Worm (Caenorhabditis elegans): ENCODE measurements around the gene D1086.12.
"Not testable (repeated sequence)": the region's sequence is repeated elsewhere in the genome, so short reads cannot be mapped to it uniquely, and the experiment has no call there.

The D1086.12 gene

DNA sequence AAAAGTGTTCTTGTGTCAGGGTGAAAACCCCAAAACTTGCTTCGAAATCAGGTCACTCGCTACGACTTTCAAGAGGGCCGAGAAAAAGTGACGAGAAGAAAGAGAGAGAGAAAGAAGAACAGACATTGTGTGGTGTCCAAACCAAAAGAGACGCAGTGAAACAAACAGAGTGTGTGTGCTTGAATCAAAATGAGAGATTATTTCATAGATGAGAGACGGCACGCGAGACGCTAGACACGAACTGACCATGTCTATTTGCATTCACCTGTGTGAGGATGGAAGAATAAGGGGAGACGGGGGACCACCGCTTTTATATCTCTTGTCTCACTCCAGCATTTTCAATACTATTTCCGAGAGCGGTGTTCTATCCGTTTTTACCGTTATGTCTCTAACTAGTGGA, 35.2 kb downstream of the D1086.12 start:
- TF ChIP-seq unc-62 (GFP tag; optimal IDR thresholded peaks at IDR 0.05) (peak; percentile 64), unc-39 (tag; optimal IDR thresholded peaks at IDR 0.05) (no peak), lsy-2 (tag; optimal IDR thresholded peaks at IDR 0.05) (peak; percentile 41), unc-120 (tag; optimal IDR thresholded peaks at IDR 0.05; ENCODE audit: poor library complexity, severe bottlenecking) (peak; percentile 59), drap-1 (GFP tag; optimal IDR thresholded peaks at IDR 0.05) (peak; percentile 61), nhr-28 (tag; optimal IDR thresholded peaks at IDR 0.05) (no peak), M03D4.4 (tag; optimal IDR thresholded peaks at IDR 0.05) (peak; percentile 27), pha-4 (tag; optimal IDR thresholded peaks at IDR 0.05) (peak; percentile 86), mab-5 (tag; optimal IDR thresholded peaks at IDR 0.05) (no peak), cnd-1 (tag; optimal IDR thresholded peaks at IDR 0.05) (peak; percentile 36), sem-2 (GFP tag; optimal IDR thresholded peaks at IDR 0.05) (no peak), sptf-1 (tag; optimal IDR thresholded peaks at IDR 0.05) (peak; percentile 54), mls-2 (tag; optimal IDR thresholded peaks at IDR 0.05) (peak; percentile 38), ham-2 (GFP tag; optimal IDR thresholded peaks at IDR 0.05) (peak; percentile 81), lin-13 (tag; optimal IDR thresholded peaks at IDR 0.05) (no peak), mep-1 (tag; optimal IDR thresholded peaks at IDR 0.05) (peak; percentile 72), nhr-237 (tag; optimal IDR thresholded peaks at IDR 0.05) (peak; percentile 78), hlh-1 (tag; optimal IDR thresholded peaks at IDR 0.05) (peak; percentile 51), ces-1 (GFP tag; optimal IDR thresholded peaks at IDR 0.05) (peak; percentile 31)

DNA sequence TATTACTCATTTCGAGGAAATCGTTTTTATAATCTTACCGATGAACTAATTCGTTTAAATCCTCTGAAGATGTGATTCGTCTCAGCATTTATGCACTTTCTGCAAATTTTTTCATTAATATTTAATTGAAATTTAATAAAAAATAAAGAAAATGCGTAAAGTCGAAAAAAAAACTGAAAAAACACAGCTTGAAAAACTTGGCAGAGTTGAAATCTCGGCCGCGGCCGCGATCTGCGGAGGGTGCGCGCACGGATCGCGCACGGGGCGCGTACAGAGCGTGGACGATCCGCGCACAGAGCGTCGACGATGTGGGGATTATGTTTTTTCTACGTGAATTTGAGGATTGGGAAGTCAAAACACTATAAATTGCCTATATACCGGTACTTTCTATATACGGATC, 36.8 kb downstream of the D1086.12 start, which contains the start of gene AH10.4:
Gene AH10.4 (minus strand): TSS at position 101 of the 400 bp plus-strand sequence.
- not testable (repeated sequence) for TF ChIP-seq nhr-2 (tag; optimal IDR thresholded peaks at IDR 0.05); ces-1 (GFP tag; optimal IDR thresholded peaks at IDR 0.05); nhr-237 (tag; optimal IDR thresholded peaks at IDR 0.05)

DNA sequence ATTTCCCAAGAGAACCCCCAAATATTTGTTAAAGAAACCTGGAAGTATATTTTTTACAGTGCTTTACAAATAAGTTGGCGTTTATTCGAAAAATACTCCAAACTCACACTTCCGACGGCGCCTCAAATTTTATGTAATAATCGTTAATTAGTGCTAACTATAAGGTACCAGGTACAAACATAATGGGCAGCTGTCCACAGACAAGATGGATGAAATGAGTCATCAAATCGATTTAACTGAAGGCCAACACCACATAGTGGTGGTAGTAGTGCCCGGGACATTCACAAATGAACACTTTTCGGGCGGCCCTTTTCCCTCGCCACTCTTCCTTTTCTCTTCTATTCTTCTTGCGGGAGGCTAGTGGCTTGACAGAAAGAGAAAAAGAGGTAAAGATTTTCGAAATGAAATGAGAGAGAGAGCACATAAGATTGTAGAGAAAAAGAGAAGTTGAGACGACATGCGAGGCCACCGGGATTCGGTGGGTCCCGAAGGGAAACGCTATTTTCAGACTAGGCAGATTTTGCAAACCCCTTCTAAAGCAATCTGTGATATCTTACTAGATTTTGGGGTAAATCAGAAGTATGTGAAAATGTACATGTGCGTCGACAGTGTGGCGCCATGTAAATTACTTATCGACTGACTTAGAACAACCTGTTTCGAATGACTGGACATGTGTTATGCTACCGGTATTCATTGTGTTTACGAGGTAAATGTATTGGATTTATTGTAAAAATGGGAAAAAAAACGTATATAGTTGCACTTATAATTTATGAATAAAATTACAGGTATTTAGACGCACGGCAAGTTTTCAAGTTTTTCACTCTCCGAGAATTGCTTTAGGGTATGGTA, 38.5 kb downstream of the D1086.12 start:
- TF ChIP-seq lin-32 (GFP tag; optimal IDR thresholded peaks at IDR 0.05): no peak
- no peak for TF ChIP-seq nhr-12 (tag; optimal IDR thresholded peaks at IDR 0.05)
- TF ChIP-seq sptf-1 (tag; optimal IDR thresholded peaks at IDR 0.05): no peak
- TF ChIP-seq unc-62 (GFP tag; optimal IDR thresholded peaks at IDR 0.05): no peak
- TF ChIP-seq ztf-11 (tag; optimal IDR thresholded peaks at IDR 0.05): no peak
- no peak for TF ChIP-seq M03D4.4 (tag; optimal IDR thresholded peaks at IDR 0.05)
- TF ChIP-seq elt-3 (tag; optimal IDR thresholded peaks at IDR 0.05): no peak
- TF ChIP-seq ceh-39 (tag; optimal IDR thresholded peaks at IDR 0.05): no peak
- TF ChIP-seq elt-1 (tag; optimal IDR thresholded peaks at IDR 0.05; ENCODE audit: borderline replicate concordance, insufficient read depth): no peak
- no peak for TF ChIP-seq mab-5 (tag; optimal IDR thresholded peaks at IDR 0.05)
- TF ChIP-seq ceh-83 (GFP tag; optimal IDR thresholded peaks at IDR 0.05): no peak
- no peak for TF ChIP-seq nhr-76 (tag; optimal IDR thresholded peaks at IDR 0.05)
- no peak for TF ChIP-seq tbx-8 (GFP tag; optimal IDR thresholded peaks at IDR 0.05)
- no peak for TF ChIP-seq nhr-237 (tag; optimal IDR thresholded peaks at IDR 0.05)
- peak; percentile 72 for TF ChIP-seq ces-1 (GFP tag; optimal IDR thresholded peaks at IDR 0.05)
- no peak for TF ChIP-seq pha-4 (tag; optimal IDR thresholded peaks at IDR 0.05)
- no peak for TF ChIP-seq flh-1 (GFP tag; optimal IDR thresholded peaks at IDR 0.05)
- no peak for TF ChIP-seq nhr-2 (tag; optimal IDR thresholded peaks at IDR 0.05)
- no peak for TF ChIP-seq nhr-28 (tag; optimal IDR thresholded peaks at IDR 0.05)
- peak; percentile 28 for TF ChIP-seq hlh-1 (tag; optimal IDR thresholded peaks at IDR 0.05)
- no peak for TF ChIP-seq lsy-2 (tag; optimal IDR thresholded peaks at IDR 0.05)
- TF ChIP-seq ham-2 (GFP tag; optimal IDR thresholded peaks at IDR 0.05): peak; percentile 6
- no peak for TF ChIP-seq cnd-1 (tag; optimal IDR thresholded peaks at IDR 0.05)
- TF ChIP-seq lin-13 (tag; optimal IDR thresholded peaks at IDR 0.05): no peak
- TF ChIP-seq unc-120 (tag; optimal IDR thresholded peaks at IDR 0.05; ENCODE audit: poor library complexity, severe bottlenecking): peak; percentile 55
- TF ChIP-seq drap-1 (GFP tag; optimal IDR thresholded peaks at IDR 0.05): no peak
- TF ChIP-seq bed-3 (GFP tag; optimal IDR thresholded peaks at IDR 0.05): no peak
- TF ChIP-seq sem-2 (GFP tag; optimal IDR thresholded peaks at IDR 0.05): no peak
- peak; percentile 46 for TF ChIP-seq ceh-43 (GFP tag; optimal IDR thresholded peaks at IDR 0.05)
- no peak for TF ChIP-seq snpc-4 (tag; optimal IDR thresholded peaks at IDR 0.05)
- no peak for TF ChIP-seq mep-1 (tag; optimal IDR thresholded peaks at IDR 0.05)
- TF ChIP-seq mls-2 (tag; optimal IDR thresholded peaks at IDR 0.05): peak; percentile 16
- TF ChIP-seq blmp-1 (tag; optimal IDR thresholded peaks at IDR 0.05): no peak
- no peak for TF ChIP-seq unc-39 (tag; optimal IDR thresholded peaks at IDR 0.05)
- TF ChIP-seq zip-8 (tag; optimal IDR thresholded peaks at IDR 0.05): no peak
